Worm (Caenorhabditis elegans) whole organism, young adult: Measurements from ENCODE around the gene F54D5.4.

Experiments used
- athp-1 ChIP-seq: sonication (generic microtip); optimal IDR thresholded peaks from 2 replicates; lab custom pipeline; 2017; ENCODE audit warnings: mild to moderate bottlenecking, missing genetic modification characterization, missing compliant biosample characterization
- cebp-1 ChIP-seq, 2 experiments: fragments of 200-800 bp in 1 of 2; sonication (Bioruptor generic) in 1 of 2; sonication (generic microtip) in 1 of 2; IDR thresholded peaks in 1 of 2; optimal IDR thresholded peaks in 1 of 2; 2 replicates each; pipeline versions ENCODE4 v1.3.6 to Lab custom; 2017 to 2022; ENCODE audit warnings: missing compliant biosample characterization in 2 of 2, missing genetic modification characterization in 2 of 2, mild to moderate bottlenecking in 1 of 2, missing genetic modification reagents in 1 of 2, moderate library complexity in 1 of 2
- ceh-100 ChIP-seq: fragments of 200-800 bp; sonication (Bioruptor generic); IDR thresholded peaks from 2 replicates; pipeline ENCODE4 v1.3.6; 2022; ENCODE audit warnings: missing genetic modification reagents, missing genetic modification characterization, missing compliant biosample characterization
- ceh-27 ChIP-seq: fragments of 200-800 bp; sonication (Bioruptor generic); optimal IDR thresholded peaks from 2 replicates; lab custom pipeline; 2018; ENCODE audit warnings: mild to moderate bottlenecking, missing genetic modification characterization, moderate library complexity, missing compliant biosample characterization
- ceh-40 ChIP-seq: fragments of 200-800 bp; sonication (Bioruptor generic); IDR thresholded peaks from 2 replicates; pipeline ENCODE4 v1.3.6; 2022; ENCODE audit warnings: missing genetic modification characterization, missing compliant biosample characterization
- dpl-1 ChIP-seq: fragments of 150-350 bp; optimal IDR thresholded peaks from 2 replicates; lab custom pipeline; 2014; ENCODE audit warnings: missing biosample characterization, missing genetic modification reagents, missing genetic modification characterization
- lin-54 ChIP-seq: fragments of 200-800 bp; sonication (Bioruptor generic); optimal IDR thresholded peaks from 2 replicates; lab custom pipeline; 2018; ENCODE audit warnings: mild to moderate bottlenecking, missing genetic modification characterization, missing compliant biosample characterization
- lir-1 ChIP-seq: fragments of 200-800 bp; sonication (Bioruptor generic); conservative IDR thresholded peaks from 2 replicates; pipeline ENCODE4 v1.3.6; 2022; ENCODE audit warnings: missing genetic modification reagents, missing genetic modification characterization, missing compliant biosample characterization
- lsl-1 ChIP-seq: fragments of 200-800 bp; sonication (Bioruptor generic); optimal IDR thresholded peaks from 2 replicates; lab custom pipeline; 2018; ENCODE audit warnings: mild to moderate bottlenecking, missing genetic modification characterization, moderate library complexity, missing compliant biosample characterization
- nhr-179 ChIP-seq: sonication (generic microtip); optimal IDR thresholded peaks from 2 replicates; lab custom pipeline; 2016; ENCODE audit warnings: mild to moderate bottlenecking, missing genetic modification characterization, missing compliant biosample characterization
- nhr-90 ChIP-seq: sonication (generic microtip); optimal IDR thresholded peaks from 2 replicates; lab custom pipeline; 2016; ENCODE audit warnings: missing genotype, mild to moderate bottlenecking, missing genetic modification characterization, missing compliant biosample characterization
- pha-4 ChIP-seq: fragments of 150-350 bp; sonication (generic microtip); optimal IDR thresholded peaks from 2 replicates; lab custom pipeline; 2014; ENCODE audit warnings: missing biosample characterization, missing genetic modification reagents, missing genetic modification characterization
- unc-62 ChIP-seq: fragments of 150-350 bp; optimal IDR thresholded peaks from 2 replicates; lab custom pipeline; 2014; ENCODE audit warnings: missing biosample characterization, missing genetic modification reagents, missing genetic modification characterization
- xnd-1 ChIP-seq: sonication (generic microtip); optimal IDR thresholded peaks from 2 replicates; lab custom pipeline; 2016; ENCODE audit warnings: missing genotype, missing genetic modification reagents, missing genetic modification characterization, missing compliant biosample characterization

DNA sequence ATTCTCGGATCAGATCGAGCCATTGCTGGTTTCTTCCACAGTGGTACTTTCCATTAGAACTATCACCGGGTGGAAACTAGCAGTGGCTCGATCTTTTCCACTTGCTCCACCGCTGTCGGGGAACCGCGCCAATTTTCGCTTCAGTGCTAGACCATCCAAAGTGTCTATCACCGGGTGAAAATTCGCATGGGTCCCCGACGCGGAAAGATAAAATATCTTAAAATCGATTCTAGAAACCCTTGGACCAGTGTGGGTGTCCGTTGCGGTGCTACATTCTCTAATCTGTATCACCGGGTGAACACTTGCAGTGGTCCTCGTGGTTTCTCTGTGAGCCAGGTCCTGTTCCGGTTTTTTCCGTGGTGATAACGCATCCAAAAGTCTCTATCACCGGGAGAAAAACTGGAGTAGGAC is 32.0 kb upstream of the F54D5.4 start:
- TF ChIP-seq dpl-1 (GFP tag; lab: Kevin White, UChicago): no peak
- TF ChIP-seq athp-1: no peak
- TF ChIP-seq pha-4 (tag; lab: Kevin White, UChicago): no peak
- TF ChIP-seq nhr-179 (tag; lab: Kevin White, UChicago): no peak
- no peak for TF ChIP-seq ceh-40 (GFP tag; lab: Robert Waterston, UW)
- TF ChIP-seq ceh-27 (GFP tag; lab: Kevin White, UChicago): no peak
- TF ChIP-seq unc-62 (GFP tag; lab: Kevin White, UChicago): no peak
- TF ChIP-seq ceh-100 (GFP tag; lab: Robert Waterston, UW): no peak
- TF ChIP-seq cebp-1 (GFP tag; IDR thresholded peaks at IDR 0.05; lab: Robert Waterston, UW): no peak
- TF ChIP-seq cebp-1 (tag; optimal IDR thresholded peaks at IDR 0.05; lab: Kevin White, UChicago): no peak
- no peak for TF ChIP-seq nhr-90 (tag; lab: Kevin White, UChicago)
- TF ChIP-seq xnd-1 (tag; lab: Kevin White, UChicago): no peak
- no peak for TF ChIP-seq lin-54
- 0 out of 2 replicates have a peak, but pooled peaks have one; percentile 10 for TF ChIP-seq lir-1 (GFP tag; lab: Robert Waterston, UW)
- no peak for TF ChIP-seq lsl-1 (GFP tag; lab: Kevin White, UChicago)
